Worm (Caenorhabditis elegans): Measurements from ENCODE around the gene R07G3.8.

DNA sequence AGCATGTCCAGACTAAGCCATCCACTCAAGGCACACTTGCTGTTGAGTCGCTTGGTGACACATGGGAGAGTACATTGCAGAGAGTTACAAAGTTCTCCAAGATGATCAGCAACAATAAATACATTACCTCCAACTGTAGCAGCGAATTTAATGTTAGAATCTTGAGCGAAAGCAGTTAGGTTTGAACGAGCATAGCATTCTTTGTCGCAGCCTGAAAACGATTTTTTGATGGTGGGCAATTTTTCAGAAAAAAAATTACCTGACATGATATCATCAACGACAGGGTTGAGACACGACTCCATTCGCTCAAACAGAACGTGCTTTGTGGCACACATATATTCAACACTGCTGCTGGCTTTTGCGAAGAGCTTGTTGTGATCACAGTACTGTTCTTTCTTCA, 42.7 kb upstream of the R07G3.8 start:
- no peak for TF ChIP-seq lin-14 (GFP tag; optimal IDR thresholded peaks at IDR 0.05)
- no peak for TF ChIP-seq ztf-11 (tag; optimal IDR thresholded peaks at IDR 0.05)
- TF ChIP-seq fos-1 (tag; optimal IDR thresholded peaks at IDR 0.05), result no peak
- TF ChIP-seq lin-13 (GFP tag; optimal IDR thresholded peaks at IDR 0.05), result no peak
- TF ChIP-seq ceh-88 (GFP tag; IDR thresholded peaks at IDR 0.05), result no peak
- no peak for TF ChIP-seq unc-130 (tag; optimal IDR thresholded peaks at IDR 0.05)
- no peak for TF ChIP-seq ceh-82 (tag; optimal IDR thresholded peaks at IDR 0.05)
- no peak for TF ChIP-seq unc-62 (GFP tag; optimal IDR thresholded peaks at IDR 0.05)

All from whole organism, L1 larva.